Worm (Caenorhabditis elegans) whole organism, mixed stage, embryonic: Measurements from ENCODE around the gene srx-110.

Source experiments
- M03D4.4 ChIP-seq: sonication (generic microtip); optimal IDR thresholded peaks from 2 replicates; lab custom pipeline; 2017; ENCODE audit warnings: mild to moderate bottlenecking, missing genetic modification characterization, missing compliant biosample characterization
- mab-5 ChIP-seq: fragments of 150-350 bp; optimal IDR thresholded peaks from 2 replicates; lab custom pipeline; 2014; ENCODE audit warnings: missing biosample characterization, missing genetic modification characterization
- nhr-2 ChIP-seq: fragments of 150-350 bp; optimal IDR thresholded peaks from 2 replicates; lab custom pipeline; 2014; ENCODE audit warnings: missing biosample characterization, missing genetic modification characterization
- pha-4 ChIP-seq: fragments of 150-350 bp; optimal IDR thresholded peaks from 2 replicates; lab custom pipeline; 2018; ENCODE audit warnings: missing biosample characterization, missing genetic modification reagents, missing genetic modification characterization
- unc-62 ChIP-seq: fragments of 150-350 bp; optimal IDR thresholded peaks from 2 replicates; lab custom pipeline; 2014; ENCODE audit warnings: missing biosample characterization, missing genetic modification reagents, missing genetic modification characterization
- zip-8 ChIP-seq: fragments of 150-350 bp; optimal IDR thresholded peaks from 2 replicates; lab custom pipeline; 2014; ENCODE audit warnings: missing biosample characterization, missing genetic modification characterization

- TF ChIP-seq M03D4.4, result no peak
- no peak for TF ChIP-seq unc-62 (GFP tag; lab: Kevin White, UChicago)
- peak; percentile 77 for TF ChIP-seq zip-8 (tag; lab: Kevin White, UChicago)
- TF ChIP-seq pha-4 (tag; lab: Kevin White, UChicago), result no peak
- no peak for TF ChIP-seq nhr-2 (tag; lab: Kevin White, UChicago)
- no peak for TF ChIP-seq mab-5
These were observed 24.8 kb upstream of the srx-110 start for ce11 chrII:3684487-3685067.
